Worm (Caenorhabditis elegans): ENCODE results near the gene F42A6.1.

DNA sequence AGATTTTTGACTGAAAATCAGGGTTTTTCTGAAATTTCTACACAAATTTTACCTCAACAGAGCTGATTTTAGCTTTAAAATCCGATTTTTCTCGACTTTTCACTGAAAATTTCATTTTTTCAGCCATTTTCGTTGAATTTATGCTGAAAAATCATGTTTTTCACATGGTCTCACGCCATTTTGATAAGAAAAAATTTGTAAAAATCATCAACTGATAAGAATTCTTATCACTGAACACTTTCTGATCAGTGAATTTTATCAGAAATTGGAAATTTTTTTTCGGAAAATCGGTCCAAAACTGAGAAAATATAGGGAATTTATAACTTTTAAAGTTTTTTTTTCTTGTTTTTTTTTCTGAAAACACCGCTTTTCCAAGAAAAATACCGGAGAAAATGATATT, 46.1 kb downstream of the F42A6.1 start:
- TF ChIP-seq T22C8.4 (GFP tag; IDR thresholded peaks at IDR 0.05) (no peak), klf-2 (GFP tag; conservative IDR thresholded peaks at IDR 0.05) (no peak), flt-1 (GFP tag; IDR thresholded peaks at IDR 0.05) (no peak), ztf-29 (GFP tag; IDR thresholded peaks at IDR 0.05) (no peak), med-1 (GFP tag; optimal IDR thresholded peaks at IDR 0.05; ENCODE audit: insufficient read depth) (no peak)

Measured in whole organism, midembryonic.